Fruit fly (Drosophila melanogaster) whole organism, embryonic: ENCODE measurements around the gene CG15296.
A peak's percentile ranks its signal among the peaks of the same experiment; 100 is the strongest.

Experiments
- Adf1 ChIP-seq: fragments of 200-800 bp; sonication (Bioruptor generic); IDR thresholded peaks from 2 replicates; pipeline ENCODE4 v1.3.6; 2022; ENCODE audit warnings: missing biosample characterization, missing genetic modification characterization
- Aef1 ChIP-seq: fragments of 200-800 bp; sonication (Bioruptor generic); IDR thresholded peaks from 3 replicates; pipeline ENCODE4 v1.3.6; 2022; ENCODE audit warnings: missing biosample characterization, missing genetic modification characterization
- B-H1 ChIP-seq: fragments of 200-800 bp; sonication (Bioruptor generic); IDR thresholded peaks from 3 replicates; pipeline ENCODE4 v1.3.6; 2022; ENCODE audit warnings: missing biosample characterization, missing genetic modification characterization
- CG10462 ChIP-seq: fragments of 200-800 bp; sonication (Bioruptor generic); optimal IDR thresholded peaks from 2 replicates; lab custom pipeline; 2016; ENCODE audit warnings: missing biosample characterization, missing genetic modification characterization
- CG11247 ChIP-seq: fragments of 200-800 bp; sonication (Bioruptor generic); IDR thresholded peaks from 2 replicates; pipeline ENCODE4 v1.3.6; 2022; ENCODE audit warnings: missing biosample characterization, missing genetic modification characterization
- CG11504 ChIP-seq: fragments of 200-800 bp; sonication (Bioruptor generic); optimal IDR thresholded peaks from 3 replicates; lab custom pipeline; 2019; ENCODE audit warnings: missing biosample characterization, mild to moderate bottlenecking, missing genetic modification characterization, moderate library complexity
- CG13424 ChIP-seq: fragments of 200-800 bp; sonication (Bioruptor generic); optimal IDR thresholded peaks from 2 replicates; lab custom pipeline; 2019; ENCODE audit warnings: missing biosample characterization, mild to moderate bottlenecking, missing genetic modification characterization, moderate library complexity
- CG17385 ChIP-seq: fragments of 200-800 bp; sonication (Bioruptor generic); optimal IDR thresholded peaks from 3 replicates; lab custom pipeline; 2018; ENCODE audit warnings: missing biosample characterization, mild to moderate bottlenecking, missing genetic modification characterization
- CG2116 ChIP-seq: fragments of 200-800 bp; sonication (Bioruptor generic); optimal IDR thresholded peaks from 3 replicates; lab custom pipeline; 2018; ENCODE audit warnings: missing biosample characterization, mild to moderate bottlenecking, missing genetic modification characterization
- CG2889 ChIP-seq: fragments of 200-800 bp; sonication (Bioruptor generic); IDR thresholded peaks from 3 replicates; pipeline ENCODE4 v1.3.6; 2022; ENCODE audit warnings: missing biosample characterization, missing genetic modification characterization
- CG30403 ChIP-seq: fragments of 200-800 bp; sonication (Bioruptor generic); optimal IDR thresholded peaks from 3 replicates; lab custom pipeline; 2016; ENCODE audit warnings: missing biosample characterization, missing genetic modification characterization
- CG3163 ChIP-seq: fragments of 200-800 bp; sonication (Bioruptor generic); optimal IDR thresholded peaks from 3 replicates; lab custom pipeline; 2016; ENCODE audit warnings: missing biosample characterization, missing genetic modification characterization
- CG33557 ChIP-seq: fragments of 200-800 bp; sonication (Bioruptor generic); optimal IDR thresholded peaks from 2 replicates; lab custom pipeline; 2019; ENCODE audit warnings: missing biosample characterization, mild to moderate bottlenecking, missing genetic modification characterization, moderate library complexity
- CG34376 ChIP-seq: fragments of 200-800 bp; sonication (Bioruptor generic); optimal IDR thresholded peaks from 2 replicates; lab custom pipeline; 2018; ENCODE audit warnings: missing biosample characterization, mild to moderate bottlenecking, missing genetic modification characterization
- CG34422 ChIP-seq: fragments of 200-800 bp; sonication (Bioruptor generic); IDR thresholded peaks from 3 replicates; pipeline ENCODE4 v1.3.6; 2022; ENCODE audit warnings: missing biosample characterization, missing genetic modification characterization
- CG4730 ChIP-seq: fragments of 200-800 bp; sonication (Bioruptor generic); IDR thresholded peaks from 2 replicates; pipeline ENCODE4 v1.3.6; 2022; ENCODE audit warnings: missing biosample characterization, missing genetic modification characterization
- CG7839 ChIP-seq: fragments of 200-800 bp; sonication (Bioruptor generic); optimal IDR thresholded peaks from 3 replicates; lab custom pipeline; 2018; ENCODE audit warnings: missing biosample characterization, mild to moderate bottlenecking, missing genetic modification characterization, moderate library complexity
- CG7928 ChIP-seq: fragments of 200-800 bp; sonication (Bioruptor generic); optimal IDR thresholded peaks from 2 replicates; lab custom pipeline; 2017; ENCODE audit warnings: missing biosample characterization, mild to moderate bottlenecking, missing genetic modification characterization
- CG8359 ChIP-seq: fragments of 200-800 bp; sonication (Bioruptor generic); optimal IDR thresholded peaks from 2 replicates; lab custom pipeline; 2017; ENCODE audit warnings: missing biosample characterization, mild to moderate bottlenecking, missing genetic modification characterization, borderline replicate concordance
- CG8765 ChIP-seq: fragments of 200-800 bp; sonication (Bioruptor generic); IDR thresholded peaks from 2 replicates; pipeline ENCODE4 v1.3.6; 2022; ENCODE audit warnings: missing biosample characterization, missing genetic modification characterization
- CG8924 ChIP-seq: fragments of 200-800 bp; optimal IDR thresholded peaks from 3 replicates; lab custom pipeline; 2019; ENCODE audit warnings: missing biosample characterization, mild to moderate bottlenecking, missing genetic modification characterization, moderate library complexity
- CG8944 ChIP-seq: fragments of 200-800 bp; sonication (Bioruptor generic); optimal IDR thresholded peaks from 3 replicates; lab custom pipeline; 2016; ENCODE audit warnings: missing biosample characterization, missing genetic modification characterization
- Dref ChIP-seq: fragments of 200-800 bp; sonication (Bioruptor generic); IDR thresholded peaks from 2 replicates; pipeline ENCODE4 v1.3.6; 2022; ENCODE audit warnings: missing biosample characterization, missing genetic modification characterization
- HLHmδ ChIP-seq: fragments of 200-800 bp; sonication (Bioruptor generic); optimal IDR thresholded peaks from 2 replicates; lab custom pipeline; 2018; ENCODE audit warnings: missing biosample characterization, mild to moderate bottlenecking, missing genetic modification characterization, moderate library complexity
- Kr ChIP-seq: fragments of 200-800 bp; sonication (Bioruptor generic); optimal IDR thresholded peaks from 2 replicates; lab custom pipeline; 2017; ENCODE audit warnings: missing biosample characterization, mild to moderate bottlenecking, missing genetic modification characterization
- Neu2 ChIP-seq: fragments of 200-800 bp; sonication (Bioruptor generic); optimal IDR thresholded peaks from 3 replicates; lab custom pipeline; 2016; ENCODE audit warnings: missing biosample characterization, missing genetic modification characterization, borderline replicate concordance
- NfI ChIP-seq: fragments of 200-800 bp; sonication (Bioruptor generic); optimal IDR thresholded peaks from 3 replicates; lab custom pipeline; 2018; ENCODE audit warnings: missing biosample characterization, mild to moderate bottlenecking, missing genetic modification characterization, moderate library complexity
- PHDP ChIP-seq: fragments of 200-800 bp; sonication (Bioruptor generic); optimal IDR thresholded peaks from 3 replicates; lab custom pipeline; 2018; ENCODE audit warnings: missing biosample characterization, mild to moderate bottlenecking, missing genetic modification characterization, moderate library complexity
- Ravus ChIP-seq: fragments of 200-800 bp; sonication (Bioruptor generic); IDR thresholded peaks from 2 replicates; pipeline ENCODE4 v1.3.6; 2022; ENCODE audit warnings: missing biosample characterization, missing genetic modification characterization
- bowl ChIP-seq: fragments of 200-800 bp; sonication (Bioruptor generic); IDR thresholded peaks from 2 replicates; pipeline ENCODE4 v1.3.6; 2022; ENCODE audit warnings: missing biosample characterization, missing genetic modification characterization
- bsh ChIP-seq, 2 experiments: fragments of 200-800 bp; sonication (Bioruptor generic); optimal IDR thresholded peaks; 2 replicates each; lab custom pipeline; 2017 to 2018; ENCODE audit warnings: mild to moderate bottlenecking in 2 of 2, missing biosample characterization in 2 of 2, missing genetic modification characterization in 2 of 2, moderate library complexity in 1 of 2
- cg ChIP-seq: fragments of 200-800 bp; sonication (Bioruptor generic); optimal IDR thresholded peaks from 3 replicates; lab custom pipeline; 2019; ENCODE audit warnings: missing biosample characterization, mild to moderate bottlenecking, missing genetic modification characterization, moderate library complexity
- emc ChIP-seq: fragments of 200-800 bp; sonication (Bioruptor generic); optimal IDR thresholded peaks from 2 replicates; lab custom pipeline; 2016; ENCODE audit warnings: missing biosample characterization, missing genetic modification characterization
- eve ChIP-seq, 2 experiments: fragments of >200 bp; optimal IDR thresholded peaks; 2 replicates each; lab custom pipeline; 2017; ENCODE audit warnings: missing biosample characterization in 2 of 2, missing genetic modification characterization in 2 of 2
- exex ChIP-seq: fragments of 200-800 bp; sonication (Bioruptor generic); optimal IDR thresholded peaks from 4 replicates; lab custom pipeline; 2018; ENCODE audit warnings: missing biosample characterization, mild to moderate bottlenecking, missing genetic modification characterization, moderate library complexity
- fru ChIP-seq: fragments of >200 bp; optimal IDR thresholded peaks from 2 replicates; lab custom pipeline; 2017
- ftz-f1 ChIP-seq: fragments of 200-800 bp; sonication (Bioruptor generic); optimal IDR thresholded peaks from 2 replicates; lab custom pipeline; 2016; ENCODE audit warnings: missing biosample characterization, missing genetic modification characterization
- gem ChIP-seq: fragments of 200-800 bp; sonication (Bioruptor generic); optimal IDR thresholded peaks from 2 replicates; lab custom pipeline; 2019; ENCODE audit warnings: missing biosample characterization, mild to moderate bottlenecking, missing genetic modification characterization, moderate library complexity
- grn ChIP-seq: fragments of 200-800 bp; sonication (Bioruptor generic); optimal IDR thresholded peaks from 3 replicates; lab custom pipeline; 2017; ENCODE audit warnings: missing biosample characterization, missing genetic modification characterization
- inv ChIP-seq: fragments of 200-800 bp; sonication (Bioruptor generic); IDR thresholded peaks from 2 replicates; pipeline ENCODE4 v1.3.6; 2022; ENCODE audit warnings: missing biosample characterization, missing genetic modification characterization; ENCODE audit not compliant: partially characterized antibody
- kni ChIP-seq: fragments of 200-800 bp; sonication (Bioruptor generic); optimal IDR thresholded peaks from 3 replicates; lab custom pipeline; 2017; ENCODE audit warnings: mild to moderate bottlenecking, missing biosample characterization, missing genetic modification reagents, missing genetic modification characterization
- mam ChIP-seq: fragments of 200-800 bp; sonication (Bioruptor generic); optimal IDR thresholded peaks from 3 replicates; lab custom pipeline; 2016; ENCODE audit warnings: missing biosample characterization, missing genetic modification characterization
- phol ChIP-seq: fragments of 200-800 bp; sonication (Bioruptor generic); optimal IDR thresholded peaks from 3 replicates; lab custom pipeline; 2018; ENCODE audit warnings: missing biosample characterization, mild to moderate bottlenecking, missing genetic modification characterization, moderate library complexity
- pros ChIP-seq: fragments of 200-800 bp; sonication (Bioruptor generic); optimal IDR thresholded peaks from 3 replicates; lab custom pipeline; 2019; ENCODE audit warnings: missing biosample characterization, mild to moderate bottlenecking, missing genetic modification characterization, moderate library complexity
- psq ChIP-seq: fragments of 200-800 bp; sonication (Bioruptor generic); optimal IDR thresholded peaks from 2 replicates; lab custom pipeline; 2017; ENCODE audit warnings: missing biosample characterization, missing genetic modification characterization
- row ChIP-seq: fragments of 200-800 bp; sonication (Bioruptor generic); IDR thresholded peaks from 3 replicates; pipeline ENCODE4 v1.3.6; 2022; ENCODE audit warnings: missing biosample characterization, missing genetic modification characterization
- slbo ChIP-seq: fragments of 200-800 bp; sonication (Bioruptor generic); IDR thresholded peaks from 2 replicates; pipeline ENCODE4 v1.3.6; 2022; ENCODE audit warnings: missing biosample characterization, missing genetic modification characterization
- sr ChIP-seq: fragments of 200-800 bp; sonication (Bioruptor generic); IDR thresholded peaks from 3 replicates; pipeline ENCODE4 v1.3.6; 2022; ENCODE audit warnings: missing biosample characterization, missing genetic modification characterization
- stc ChIP-seq: fragments of 200-800 bp; sonication (Bioruptor generic); IDR thresholded peaks from 2 replicates; pipeline ENCODE4 v1.3.6; 2022; ENCODE audit warnings: missing biosample characterization, missing genetic modification characterization
- vfl ChIP-seq: fragments of 200-800 bp; sonication (Bioruptor generic); optimal IDR thresholded peaks from 2 replicates; lab custom pipeline; 2016; ENCODE audit warnings: missing biosample characterization, missing genetic modification characterization
- wdn ChIP-seq: fragments of 200-800 bp; sonication (Bioruptor generic); IDR thresholded peaks from 2 replicates; pipeline ENCODE4 v1.3.6; 2022; ENCODE audit warnings: missing biosample characterization, missing genetic modification characterization
- yki ChIP-seq: fragments of >200 bp; optimal IDR thresholded peaks from 3 replicates; lab custom pipeline; 2018

The CG15296 gene

DNA sequence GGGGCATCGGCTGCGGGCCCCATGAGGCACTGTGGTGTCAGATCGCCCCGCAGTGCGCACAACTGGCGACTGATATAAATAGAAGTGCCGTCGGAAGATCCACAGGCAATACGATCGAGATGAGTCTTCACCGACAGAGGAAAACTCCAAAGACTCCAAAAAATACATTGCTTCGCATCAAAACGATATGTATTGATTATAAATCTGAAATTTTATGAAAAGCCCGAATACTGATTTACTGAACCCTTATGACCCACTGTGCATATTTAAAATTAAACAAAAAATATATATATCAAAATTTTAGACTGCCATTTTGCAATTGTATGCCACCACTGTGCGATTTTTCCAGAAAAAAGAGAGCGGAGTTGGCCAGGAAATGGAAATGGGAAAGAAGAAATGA, 9.0 kb downstream of the CG15296 start (continued):
- TF ChIP-seq Aef1 (GFP tag; lab: Robert Waterston, UW) (no peak), cg (GFP tag; lab: Kevin White, UChicago) (no peak), B-H1 (GFP tag; lab: Robert Waterston, UW) (no peak), mam (GFP tag; lab: Kevin White, UChicago) (no peak), sr (GFP tag; lab: Robert Waterston, UW) (no peak), slbo (GFP tag; lab: Robert Waterston, UW) (no peak), CG11247 (no peak), NfI (GFP tag; lab: Kevin White, UChicago) (peak; percentile 17), CG13424 (tag; lab: Kevin White, UChicago) (peak; percentile 54), CG10462 (GFP tag; lab: Kevin White, UChicago) (no peak), CG8924 (tag; lab: Kevin White, UChicago) (peak; percentile 33), HLHmδ (GFP tag; lab: Kevin White, UChicago) (no peak), Dref (GFP tag; lab: Robert Waterston, UW) (no peak), emc (GFP tag; lab: Kevin White, UChicago) (no peak), CG8944 (GFP tag; lab: Kevin White, UChicago) (no peak), CG4730 (GFP tag; lab: Robert Waterston, UW) (no peak), CG33557 (GFP tag; lab: Kevin White, UChicago) (peak; percentile 6), grn (no peak), CG30403 (GFP tag; lab: Kevin White, UChicago) (peak; percentile 23), CG7839 (tag; lab: Kevin White, UChicago) (peak; percentile 56), Adf1 (GFP tag; lab: Robert Waterston, UW) (no peak), wdn (no peak; the same call in 1 of the 2 replicates), yki (lab: Kevin White, UChicago) (no peak), PHDP (tag; lab: Kevin White, UChicago) (peak; percentile 37)

DNA sequence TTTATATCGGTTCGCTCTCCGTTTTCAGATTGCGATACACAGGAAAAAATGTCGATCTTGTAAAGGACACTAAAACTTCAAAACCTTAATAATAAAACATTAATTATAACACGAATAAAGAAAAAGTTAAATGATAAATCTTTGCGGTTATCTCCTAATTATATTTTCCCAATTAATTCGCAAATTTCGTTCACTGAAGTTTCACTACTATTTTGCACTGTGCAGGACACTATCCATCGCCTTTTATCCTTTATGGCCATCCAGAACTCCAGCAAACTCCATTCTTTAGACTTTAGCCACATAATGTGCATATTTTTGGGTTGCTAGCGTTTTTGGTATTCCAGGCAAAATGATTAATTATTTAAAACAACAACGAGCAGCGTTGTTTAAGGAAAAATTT, 17.3 kb downstream of the CG15296 start:
- TF ChIP-seq Ravus (GFP tag; lab: Robert Waterston, UW) = no peak
- no peak for TF ChIP-seq psq (GFP tag; lab: Kevin White, UChicago)
- TF ChIP-seq CG8359 (GFP tag; lab: Kevin White, UChicago) = no peak
- no peak for TF ChIP-seq pros (GFP tag; lab: Kevin White, UChicago)
- no peak for TF ChIP-seq CG8765
- TF ChIP-seq CG17385 = no peak
- no peak for TF ChIP-seq Kr (GFP tag; lab: Kevin White, UChicago)
- no peak for TF ChIP-seq HLHmδ (GFP tag; lab: Kevin White, UChicago)
- TF ChIP-seq bsh (GFP tag; optimal IDR thresholded peaks at IDR 0.05; lab: Kevin White, UChicago) = peak in 1 of 2 experiments; percentile 10
- TF ChIP-seq exex (tag; lab: Kevin White, UChicago) = no peak
- TF ChIP-seq CG7928 = no peak
- TF ChIP-seq row (GFP tag; lab: Robert Waterston, UW) = no peak
- no peak for TF ChIP-seq CG3163 (GFP tag; lab: Kevin White, UChicago)
- no peak for TF ChIP-seq CG2116
- no peak for TF ChIP-seq CG34376 (GFP tag; lab: Kevin White, UChicago)
- no peak for TF ChIP-seq bowl (GFP tag; lab: Robert Waterston, UW)
- no peak for TF ChIP-seq ftz-f1 (GFP tag; lab: Kevin White, UChicago)
- TF ChIP-seq CG2889 = no peak
- peak; percentile 35 for TF ChIP-seq gem (tag; lab: Kevin White, UChicago)
- TF ChIP-seq Neu2 = no peak
- TF ChIP-seq sr (GFP tag; lab: Robert Waterston, UW) = no peak
- no peak for TF ChIP-seq fru (lab: Kevin White, UChicago)
- no peak for TF ChIP-seq CG34422
- peak; percentile 13 for TF ChIP-seq CG11504 (tag; lab: Kevin White, UChicago)
- TF ChIP-seq vfl (GFP tag; lab: Kevin White, UChicago) = no peak
- peak in 1 of 2 experiments; percentile 37 for TF ChIP-seq eve (GFP tag; optimal IDR thresholded peaks at IDR 0.05; lab: Kevin White, UChicago)
- no peak for TF ChIP-seq inv (GFP tag; lab: Robert Waterston, UW)
- TF ChIP-seq stc (GFP tag; lab: Robert Waterston, UW) = no peak
- no peak for TF ChIP-seq kni (GFP tag; lab: Kevin White, UChicago)
- peak; percentile 6 for TF ChIP-seq phol (tag; lab: Kevin White, UChicago)
